Fruit fly (Drosophila melanogaster) whole organism, adult: ENCODE measurements around the gene Nlg3.

ENCODE experiments used
- CG14711 ChIP-seq: fragments of 200-800 bp; sonication (Bioruptor generic); optimal IDR thresholded peaks from 2 replicates; lab custom pipeline; 2018; ENCODE audit warnings: missing biosample characterization, mild to moderate bottlenecking, missing genetic modification characterization, moderate library complexity
- CG33017 ChIP-seq: fragments of 200-800 bp; sonication (Bioruptor generic); optimal IDR thresholded peaks from 2 replicates; lab custom pipeline; 2018; ENCODE audit warnings: missing biosample characterization, mild to moderate bottlenecking, missing genetic modification characterization, moderate library complexity
- Clk ChIP-seq: fragments of 200-800 bp; sonication (Bioruptor generic); optimal IDR thresholded peaks from 2 replicates; lab custom pipeline; 2017; ENCODE audit warnings: missing biosample characterization, missing genetic modification characterization
- Crg-1 ChIP-seq: fragments of 200-800 bp; sonication (Bioruptor generic); optimal IDR thresholded peaks from 2 replicates; lab custom pipeline; 2016; ENCODE audit warnings: missing biosample characterization, missing genetic modification characterization
- Hr96 ChIP-seq: fragments of 200-800 bp; sonication (Bioruptor generic); optimal IDR thresholded peaks from 2 replicates; lab custom pipeline; 2016; ENCODE audit warnings: missing biosample characterization, missing genetic modification characterization
- cic ChIP-seq: fragments of 200-800 bp; sonication (Bioruptor generic); optimal IDR thresholded peaks from 2 replicates; lab custom pipeline; 2017; ENCODE audit warnings: missing biosample characterization, mild to moderate bottlenecking, missing genetic modification characterization, moderate library complexity
- kay ChIP-seq: fragments of 200-800 bp; sonication (Bioruptor generic); peaks from one replicate; lab custom pipeline; 2016; ENCODE audit warnings: missing biosample characterization, missing genetic modification characterization, borderline replicate concordance
- pad ChIP-seq: fragments of 200-800 bp; sonication (Bioruptor generic); optimal IDR thresholded peaks from 3 replicates; lab custom pipeline; 2017; ENCODE audit warnings: missing biosample characterization, missing genetic modification characterization, mild to moderate bottlenecking, moderate library complexity, missing genetic modification reagents

dm6 chr3R:7551708-7552107 is 87.5 kb downstream of the Nlg3 start, which contains the start of gene CG45545:
- no peak for TF ChIP-seq Clk (GFP tag; lab: Kevin White, UChicago)
- TF ChIP-seq CG33017: no peak
- TF ChIP-seq Crg-1 (GFP tag; lab: Kevin White, UChicago): no peak
- TF ChIP-seq CG14711 (tag; lab: Kevin White, UChicago): no peak
- no peak for TF ChIP-seq pad (GFP tag; lab: Kevin White, UChicago)
- TF ChIP-seq Hr96: no peak
- no peak for TF ChIP-seq cic (GFP tag; lab: Kevin White, UChicago)
- no peak for TF ChIP-seq kay
